Worm (Caenorhabditis elegans): ENCODE measurements around the gene C10C5.5.
A peak's percentile ranks its signal among the peaks of the same experiment; 100 is the strongest.

Gene C10C5.5

ce11 chrIV:9403761-9404420, 22.7 kb downstream of the C10C5.5 start:
- TF ChIP-seq lin-15B (tag; optimal IDR thresholded peaks at IDR 0.05) (peak; percentile 16), nhr-23 (tag; optimal IDR thresholded peaks at IDR 0.05) (no peak), ceh-28 (tag; optimal IDR thresholded peaks at IDR 0.05) (peak; percentile 67), unc-39 (tag; optimal IDR thresholded peaks at IDR 0.05) (no peak)

ce11 chrIV:9408004-9408403, 26.8 kb downstream of the C10C5.5 start, which contains the start of gene F56D5.5:
TSS of gene F56D5.5 (minus strand) at chrIV:9408104.
- TF ChIP-seq ceh-82 (tag; optimal IDR thresholded peaks at IDR 0.05) (no peak), R02D3.7 (tag; optimal IDR thresholded peaks at IDR 0.05) (no peak), ceh-28 (tag; optimal IDR thresholded peaks at IDR 0.05) (no peak), aly-2 (tag; optimal IDR thresholded peaks at IDR 0.05) (no peak)

ce11 chrIV:9422408-9422807, 41.2 kb downstream of the C10C5.5 start, which contains the start of gene F56D5.9:
TSS of gene F56D5.9 (minus strand) at chrIV:9422508.
- TF ChIP-seq jun-1 (tag; optimal IDR thresholded peaks at IDR 0.05) (no peak), ceh-9 (tag; optimal IDR thresholded peaks at IDR 0.05) (no peak), nhr-23 (tag; optimal IDR thresholded peaks at IDR 0.05) (no peak)

- TF ChIP-seq ceh-9 (tag; optimal IDR thresholded peaks at IDR 0.05) = no peak
- TF ChIP-seq ceh-82 (tag; optimal IDR thresholded peaks at IDR 0.05) = no peak
- no peak for TF ChIP-seq egl-27 (tag; optimal IDR thresholded peaks at IDR 0.05)
- no peak for TF ChIP-seq elt-2 (tag; optimal IDR thresholded peaks at IDR 0.05)
- no peak for TF ChIP-seq jun-1 (tag; optimal IDR thresholded peaks at IDR 0.05)
- no peak for TF ChIP-seq nhr-43 (tag; optimal IDR thresholded peaks at IDR 0.05; ENCODE audit: poor library complexity, severe bottlenecking)
- no peak for TF ChIP-seq ama-1 (optimal IDR thresholded peaks at IDR 0.05)
- TF ChIP-seq pha-4 (tag; optimal IDR thresholded peaks at IDR 0.05) = no peak
- TF ChIP-seq lin-15B (tag; optimal IDR thresholded peaks at IDR 0.05) = no peak
- TF ChIP-seq ceh-28 (tag; optimal IDR thresholded peaks at IDR 0.05) = no peak
- TF ChIP-seq pqm-1 (tag; optimal IDR thresholded peaks at IDR 0.05) = no peak
- TF ChIP-seq fkh-2 (tag; optimal IDR thresholded peaks at IDR 0.05) = no peak
- no peak for TF ChIP-seq nhr-12 (tag; optimal IDR thresholded peaks at IDR 0.05)
- TF ChIP-seq nhr-28 (tag; optimal IDR thresholded peaks at IDR 0.05) = no peak
- TF ChIP-seq ceh-16 (tag; optimal IDR thresholded peaks at IDR 0.05) = no peak
- TF ChIP-seq mdl-1 (tag; optimal IDR thresholded peaks at IDR 0.05) = no peak
- no peak for TF ChIP-seq unc-39 (tag; optimal IDR thresholded peaks at IDR 0.05)
Observed at ce11 chrIV:9423095-9423494, 41.9 kb downstream of the C10C5.5 start, which contains the start of gene srxa-2. TSS of gene srxa-2 (plus strand) at chrIV:9423395.

- TF ChIP-seq egl-27 (tag; optimal IDR thresholded peaks at IDR 0.05) = no peak
- no peak for TF ChIP-seq tbx-2 (tag; optimal IDR thresholded peaks at IDR 0.05)
- no peak for TF ChIP-seq daf-12 (tag; optimal IDR thresholded peaks at IDR 0.05)
- TF ChIP-seq skn-1 (tag; optimal IDR thresholded peaks at IDR 0.05) = no peak
- TF ChIP-seq sea-2 (GFP tag; optimal IDR thresholded peaks at IDR 0.05) = no peak
- TF ChIP-seq ztf-11 (tag; optimal IDR thresholded peaks at IDR 0.05) = no peak
- TF ChIP-seq ceh-16 (tag; optimal IDR thresholded peaks at IDR 0.05) = no peak
- no peak for TF ChIP-seq elt-2 (tag; optimal IDR thresholded peaks at IDR 0.05)
- TF ChIP-seq R02D3.7 (tag; optimal IDR thresholded peaks at IDR 0.05) = no peak
- TF ChIP-seq snpc-4 (tag; optimal IDR thresholded peaks at IDR 0.05) = no peak
- no peak for TF ChIP-seq fkh-2 (tag; optimal IDR thresholded peaks at IDR 0.05)
Observed at ce11 chrIV:9427959-9428358, 46.7 kb downstream of the C10C5.5 start, which contains the start of gene F59B8.1. TSS of gene F59B8.1 (plus strand) at chrIV:9428259.

ce11 chrIV:9432327-9432726, 51.1 kb downstream of the C10C5.5 start:
- no peak for TF ChIP-seq fos-1 (tag; optimal IDR thresholded peaks at IDR 0.05)
- TF ChIP-seq egl-5 (tag; optimal IDR thresholded peaks at IDR 0.05) = no peak
- no peak for TF ChIP-seq ztf-4 (tag; optimal IDR thresholded peaks at IDR 0.05)
- TF ChIP-seq nhr-43 (tag; optimal IDR thresholded peaks at IDR 0.05; ENCODE audit: poor library complexity, severe bottlenecking) = no peak
- TF ChIP-seq hmg-11 (tag; optimal IDR thresholded peaks at IDR 0.05) = no peak
- TF ChIP-seq lin-39 (tag; optimal IDR thresholded peaks at IDR 0.05) = no peak
- TF ChIP-seq lsy-12 (tag; optimal IDR thresholded peaks at IDR 0.05) = no peak
- TF ChIP-seq lin-15B (tag; optimal IDR thresholded peaks at IDR 0.05) = no peak
- TF ChIP-seq ZK546.5 (tag; optimal IDR thresholded peaks at IDR 0.05) = no peak
- no peak for TF ChIP-seq nfya-1 (tag; optimal IDR thresholded peaks at IDR 0.05; ENCODE audit: insufficient read depth)
- no peak for TF ChIP-seq eor-1 (tag; optimal IDR thresholded peaks at IDR 0.05)
- TF ChIP-seq ceh-9 (tag; optimal IDR thresholded peaks at IDR 0.05) = no peak
- TF ChIP-seq ceh-82 (tag; optimal IDR thresholded peaks at IDR 0.05) = no peak

Measured in whole organism, L3 larva.